Worm (Caenorhabditis elegans): ENCODE data around the gene vang-1.

DNA sequence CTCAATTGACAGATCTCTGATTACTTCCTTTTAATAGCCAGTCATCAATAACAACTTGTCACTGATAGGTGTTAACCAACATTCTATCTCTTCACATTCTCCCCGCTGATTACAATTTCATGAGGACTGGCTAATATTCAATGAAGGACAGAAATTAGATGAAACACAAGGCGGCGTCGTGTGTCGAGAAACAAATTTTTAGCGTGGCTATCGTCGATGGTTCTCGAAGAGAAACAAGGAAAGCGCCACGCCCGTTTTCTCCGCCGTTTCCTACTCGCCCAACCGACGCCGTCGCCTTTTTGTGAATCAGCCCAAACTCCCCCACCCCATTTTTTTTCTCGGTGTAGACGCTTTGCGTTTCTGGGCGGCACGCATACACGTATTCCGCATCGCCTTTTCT lies 21.7 kb upstream of the vang-1 start, which contains the start of gene F53B3.6:
- no peak for TF ChIP-seq nfya-1 (tag; optimal IDR thresholded peaks at IDR 0.05)
- TF ChIP-seq ceh-2 (tag; optimal IDR thresholded peaks at IDR 0.05), result no peak
- TF ChIP-seq che-1 (tag; optimal IDR thresholded peaks at IDR 0.05), result no peak
- TF ChIP-seq ceh-9 (tag; optimal IDR thresholded peaks at IDR 0.05), result no peak
- TF ChIP-seq dmd-4 (tag; optimal IDR thresholded peaks at IDR 0.05; ENCODE audit: borderline replicate concordance), result no peak
- TF ChIP-seq Y22D7AL.16 (tag; optimal IDR thresholded peaks at IDR 0.05), result no peak
- no peak for TF ChIP-seq syd-9 (tag; optimal IDR thresholded peaks at IDR 0.05)
- no peak for TF ChIP-seq sox-2 (GFP tag; IDR thresholded peaks at IDR 0.05)
- no peak for TF ChIP-seq ttx-3 (tag; optimal IDR thresholded peaks at IDR 0.05)
- TF ChIP-seq dve-1 (tag; optimal IDR thresholded peaks at IDR 0.05), result no peak

Data from whole organism, late embryonic.